Worm (Caenorhabditis elegans): ENCODE results near the gene T26H8.5.

ce11 chrV:15344481-15344880 is 39.1 kb upstream of the T26H8.5 start, which contains the start of gene wrt-8:
- TF ChIP-seq unc-39 (tag; optimal IDR thresholded peaks at IDR 0.05), result no peak
- no peak for TF ChIP-seq elt-3 (tag; optimal IDR thresholded peaks at IDR 0.05)
- TF ChIP-seq snpc-4 (tag; optimal IDR thresholded peaks at IDR 0.05), result no peak
- no peak for TF ChIP-seq ztf-11 (tag; optimal IDR thresholded peaks at IDR 0.05)
- TF ChIP-seq mep-1 (tag; optimal IDR thresholded peaks at IDR 0.05), result no peak
- no peak for TF ChIP-seq ham-2 (GFP tag; optimal IDR thresholded peaks at IDR 0.05)
- TF ChIP-seq ceh-83 (GFP tag; optimal IDR thresholded peaks at IDR 0.05), result no peak
- TF ChIP-seq sptf-1 (tag; optimal IDR thresholded peaks at IDR 0.05), result no peak
- TF ChIP-seq elt-1 (tag; optimal IDR thresholded peaks at IDR 0.05; ENCODE audit: borderline replicate concordance, insufficient read depth), result no peak
- TF ChIP-seq nhr-237 (tag; optimal IDR thresholded peaks at IDR 0.05), result no peak
- no peak for TF ChIP-seq ces-1 (GFP tag; optimal IDR thresholded peaks at IDR 0.05)
- TF ChIP-seq unc-62 (GFP tag; optimal IDR thresholded peaks at IDR 0.05), result no peak
- no peak for TF ChIP-seq nhr-12 (tag; optimal IDR thresholded peaks at IDR 0.05)
